Fruit fly (Drosophila melanogaster) whole organism, embryonic: ENCODE measurements around the gene Vha14-2.

Experiments
- Aef1 ChIP-seq: fragments of 200-800 bp; sonication (Bioruptor generic); IDR thresholded peaks from 3 replicates; pipeline ENCODE4 v1.3.6; 2022; ENCODE audit warnings: missing biosample characterization, missing genetic modification characterization
- Awh ChIP-seq: fragments of 200-800 bp; sonication (Bioruptor generic); IDR thresholded peaks from 2 replicates; pipeline ENCODE4, ENCODE4 v1.3.6; 2022; ENCODE audit warnings: missing biosample characterization, missing genetic modification characterization
- Bteb2 ChIP-seq: fragments of 200-800 bp; sonication (Bioruptor generic); optimal IDR thresholded peaks from 2 replicates; lab custom pipeline; 2016; ENCODE audit warnings: missing biosample characterization, missing genetic modification characterization
- C15 ChIP-seq: fragments of 200-800 bp; sonication (Bioruptor generic); IDR thresholded peaks from 3 replicates; pipeline ENCODE4 v1.3.6; 2022; ENCODE audit warnings: missing biosample characterization, missing genetic modification characterization
- CG10431 ChIP-seq: fragments of 200-800 bp; sonication (Bioruptor generic); optimal IDR thresholded peaks from 3 replicates; lab custom pipeline; 2018; ENCODE audit warnings: missing biosample characterization, mild to moderate bottlenecking, missing genetic modification characterization
- CG10462 ChIP-seq: fragments of 200-800 bp; sonication (Bioruptor generic); optimal IDR thresholded peaks from 2 replicates; lab custom pipeline; 2016; ENCODE audit warnings: missing biosample characterization, missing genetic modification characterization
- CG11723 ChIP-seq: fragments of 200-800 bp; sonication (Bioruptor generic); optimal IDR thresholded peaks from 2 replicates; lab custom pipeline; 2017; ENCODE audit warnings: missing biosample characterization, mild to moderate bottlenecking, missing genetic modification characterization
- CG1233 ChIP-seq: fragments of 200-800 bp; sonication (Bioruptor generic); optimal IDR thresholded peaks from 4 replicates; lab custom pipeline; 2018; ENCODE audit warnings: missing biosample characterization, mild to moderate bottlenecking, missing genetic modification characterization
- CG13296 ChIP-seq: fragments of 200-800 bp; sonication (Bioruptor generic); optimal IDR thresholded peaks from 3 replicates; lab custom pipeline; 2018; ENCODE audit warnings: missing biosample characterization, mild to moderate bottlenecking, missing genetic modification characterization
- CG13624 ChIP-seq: fragments of 200-800 bp; sonication (Bioruptor generic); optimal IDR thresholded peaks from 2 replicates; lab custom pipeline; 2016; ENCODE audit warnings: missing biosample characterization, missing genetic modification characterization
- CG14014 ChIP-seq: fragments of 200-800 bp; sonication (Bioruptor generic); IDR thresholded peaks from 2 replicates; pipeline ENCODE4 v1.3.6; 2022; ENCODE audit warnings: missing biosample characterization, missing genetic modification characterization
- CG14667 ChIP-seq: fragments of 200-800 bp; sonication (Bioruptor generic); IDR thresholded peaks from 2 replicates; pipeline ENCODE4 v1.3.6; 2022; ENCODE audit warnings: missing biosample characterization, missing genetic modification characterization
- CG14860 ChIP-seq: fragments of 200-800 bp; sonication (Bioruptor generic); IDR thresholded peaks from 3 replicates; pipeline ENCODE4 v1.3.6; 2022; ENCODE audit warnings: missing biosample characterization, missing genetic modification characterization; ENCODE audit not compliant: partially characterized antibody
- CG1602 ChIP-seq: fragments of 200-800 bp; sonication (Bioruptor generic); optimal IDR thresholded peaks from 3 replicates; lab custom pipeline; 2016; ENCODE audit warnings: missing biosample characterization, missing genetic modification characterization
- CG2678 ChIP-seq: fragments of 200-800 bp; sonication (Bioruptor generic); optimal IDR thresholded peaks from 3 replicates; lab custom pipeline; 2019; ENCODE audit warnings: missing biosample characterization, mild to moderate bottlenecking, missing genetic modification characterization, moderate library complexity
- CG4424 ChIP-seq: fragments of 200-800 bp; sonication (Bioruptor generic); optimal IDR thresholded peaks from 3 replicates; lab custom pipeline; 2016; ENCODE audit warnings: missing biosample characterization, missing genetic modification characterization
- CG4730 ChIP-seq: fragments of 200-800 bp; sonication (Bioruptor generic); IDR thresholded peaks from 2 replicates; pipeline ENCODE4 v1.3.6; 2022; ENCODE audit warnings: missing biosample characterization, missing genetic modification characterization
- CG4854 ChIP-seq: fragments of 200-800 bp; sonication (Bioruptor generic); optimal IDR thresholded peaks from 2 replicates; lab custom pipeline; 2016; ENCODE audit warnings: missing biosample characterization, missing genetic modification characterization, inconsistent platforms
- CG6254 ChIP-seq: fragments of 200-800 bp; sonication (Bioruptor generic); optimal IDR thresholded peaks from 3 replicates; lab custom pipeline; 2017; ENCODE audit warnings: mild to moderate bottlenecking, missing biosample characterization, missing genetic modification reagents, missing genetic modification characterization
- CG6813 ChIP-seq: fragments of 200-800 bp; sonication (Bioruptor generic); optimal IDR thresholded peaks from 2 replicates; lab custom pipeline; 2017; ENCODE audit warnings: missing biosample characterization, missing genetic modification characterization, mild to moderate bottlenecking, moderate library complexity, missing genetic modification reagents
- CG7556 ChIP-seq: fragments of 200-800 bp; sonication (Bioruptor generic); optimal IDR thresholded peaks from 2 replicates; lab custom pipeline; 2017; ENCODE audit warnings: missing biosample characterization, mild to moderate bottlenecking, missing genetic modification characterization
- CG7786 ChIP-seq: fragments of 200-800 bp; sonication (Bioruptor generic); optimal IDR thresholded peaks from 2 replicates; lab custom pipeline; 2016; ENCODE audit warnings: missing biosample characterization, missing genetic modification characterization
- CG7963 ChIP-seq: fragments of 200-800 bp; sonication (Bioruptor generic); IDR thresholded peaks from 3 replicates; pipeline ENCODE4 v1.3.6; 2022; ENCODE audit warnings: missing biosample characterization, missing genetic modification characterization; ENCODE audit not compliant: partially characterized antibody
- CG9437 ChIP-seq: fragments of 200-800 bp; sonication (Bioruptor generic); optimal IDR thresholded peaks from 2 replicates; lab custom pipeline; 2018; ENCODE audit warnings: missing biosample characterization, mild to moderate bottlenecking, missing genetic modification characterization
- CG9817 ChIP-seq: fragments of 200-800 bp; sonication (Bioruptor generic); optimal IDR thresholded peaks from 2 replicates; lab custom pipeline; 2018; ENCODE audit warnings: missing biosample characterization, mild to moderate bottlenecking, missing genetic modification characterization, moderate library complexity
- CoRest ChIP-seq: fragments of 200-800 bp; sonication (Bioruptor generic); optimal IDR thresholded peaks from 3 replicates; lab custom pipeline; 2018; ENCODE audit warnings: missing biosample characterization, mild to moderate bottlenecking, missing genetic modification characterization, moderate library complexity
- D19A ChIP-seq: fragments of 200-800 bp; optimal IDR thresholded peaks from 3 replicates; lab custom pipeline; 2019; ENCODE audit warnings: missing biosample characterization, mild to moderate bottlenecking, missing genetic modification characterization, moderate library complexity
- Elba2 ChIP-seq: fragments of 200-800 bp; sonication (Bioruptor generic); optimal IDR thresholded peaks from 3 replicates; lab custom pipeline; 2016; ENCODE audit warnings: missing biosample characterization, missing genetic modification characterization
- Ets65A ChIP-seq: fragments of 200-800 bp; sonication (Bioruptor generic); peaks from one replicate; lab custom pipeline; 2016; ENCODE audit warnings: missing biosample characterization, missing genetic modification characterization
- Gsc ChIP-seq: fragments of 200-800 bp; sonication (Bioruptor generic); IDR thresholded peaks from 2 replicates; pipeline ENCODE4 v1.3.6; 2022; ENCODE audit warnings: missing biosample characterization, missing genetic modification characterization
- HHEX ChIP-seq: fragments of 200-800 bp; sonication (Bioruptor generic); optimal IDR thresholded peaks from 3 replicates; lab custom pipeline; 2017; ENCODE audit warnings: missing biosample characterization, mild to moderate bottlenecking, missing genetic modification characterization, missing genetic modification reagents
- HLH54F ChIP-seq: fragments of 200-800 bp; sonication (Bioruptor generic); optimal IDR thresholded peaks from 3 replicates; lab custom pipeline; 2016; ENCODE audit warnings: missing biosample characterization, missing genetic modification characterization
- Hand ChIP-seq: fragments of 200-800 bp; sonication (Bioruptor generic); optimal IDR thresholded peaks from 2 replicates; lab custom pipeline; 2017; ENCODE audit warnings: mild to moderate bottlenecking, missing biosample characterization, missing genetic modification reagents, missing genetic modification characterization
- Opbp ChIP-seq: fragments of 200-800 bp; sonication (Bioruptor generic); IDR thresholded peaks from 3 replicates; pipeline ENCODE4 v1.3.6; 2022; ENCODE audit warnings: missing biosample characterization, missing genetic modification characterization; ENCODE audit not compliant: partially characterized antibody
- Rx ChIP-seq: fragments of 200-800 bp; sonication (Bioruptor generic); IDR thresholded peaks from 2 replicates; pipeline ENCODE4 v1.3.6; 2022; ENCODE audit warnings: missing biosample characterization, missing genetic modification characterization
- Sry-δ ChIP-seq: fragments of 200-800 bp; sonication (Bioruptor generic); optimal IDR thresholded peaks from 2 replicates; lab custom pipeline; 2016; ENCODE audit warnings: missing biosample characterization, missing genetic modification characterization
- Stat92E ChIP-seq, 3 experiments: fragments of >200 bp in 2 of 3; fragments of 200-800 bp in 1 of 3; sonication (Bioruptor generic) in 1 of 3; optimal IDR thresholded peaks; 2 replicates each; lab custom pipeline; 2017 to 2019; ENCODE audit warnings: missing biosample characterization in 3 of 3, missing genetic modification characterization in 3 of 3, mild to moderate bottlenecking in 1 of 3, moderate library complexity in 1 of 3
- abd-A ChIP-seq: fragments of 200-800 bp; sonication (Bioruptor generic); optimal IDR thresholded peaks from 3 replicates; lab custom pipeline; 2019; ENCODE audit warnings: missing biosample characterization, mild to moderate bottlenecking, missing genetic modification characterization, moderate library complexity
- cad ChIP-seq: fragments of >200 bp; optimal IDR thresholded peaks from 2 replicates; lab custom pipeline; 2017; ENCODE audit warnings: missing biosample characterization, missing genetic modification characterization
- chm ChIP-seq: fragments of 200-800 bp; sonication (Bioruptor generic); IDR thresholded peaks from 2 replicates; pipeline ENCODE4 v1.3.6; 2022; ENCODE audit warnings: missing biosample characterization, missing genetic modification characterization
- chn ChIP-seq: fragments of 200-800 bp; sonication (Bioruptor generic); optimal IDR thresholded peaks from 2 replicates; lab custom pipeline; 2016; ENCODE audit warnings: missing biosample characterization, missing genetic modification characterization
- dpn ChIP-seq, 2 experiments: fragments of 200-800 bp; sonication (Bioruptor generic); optimal IDR thresholded peaks; 3 replicates each; lab custom pipeline; 2016; ENCODE audit warnings: missing biosample characterization in 2 of 2, missing genetic modification characterization in 2 of 2
- dysf ChIP-seq: fragments of 200-800 bp; sonication (Bioruptor generic); IDR thresholded peaks from 3 replicates; pipeline ENCODE4 v1.3.6; 2022; ENCODE audit warnings: missing biosample characterization, missing genetic modification characterization
- gce ChIP-seq: fragments of 200-800 bp; sonication (Bioruptor generic); IDR thresholded peaks from 3 replicates; pipeline ENCODE4 v1.3.6; 2022; ENCODE audit warnings: missing biosample characterization, missing genetic modification characterization
- gfzf ChIP-seq: fragments of 200-800 bp; sonication (Bioruptor generic); optimal IDR thresholded peaks from 2 replicates; lab custom pipeline; 2016; ENCODE audit warnings: missing biosample characterization, mild to moderate bottlenecking, missing genetic modification characterization, moderate library complexity
- hbn ChIP-seq: fragments of 200-800 bp; sonication (Bioruptor generic); IDR thresholded peaks from 2 replicates; pipeline ENCODE4 v1.3.6; 2022; ENCODE audit warnings: missing biosample characterization, missing genetic modification characterization; ENCODE audit not compliant: partially characterized antibody
- pzg ChIP-seq: fragments of 200-800 bp; sonication (Bioruptor generic); optimal IDR thresholded peaks from 3 replicates; lab custom pipeline; 2018; ENCODE audit warnings: missing biosample characterization, mild to moderate bottlenecking, missing genetic modification characterization, moderate library complexity
- repo ChIP-seq: fragments of 200-800 bp; sonication (Bioruptor generic); optimal IDR thresholded peaks from 2 replicates; lab custom pipeline; 2016; ENCODE audit warnings: missing biosample characterization, missing genetic modification characterization
- tx ChIP-seq: fragments of 200-800 bp; sonication (Bioruptor generic); optimal IDR thresholded peaks from 2 replicates; lab custom pipeline; 2016; ENCODE audit warnings: missing biosample characterization, missing genetic modification characterization

Vha14-2 gene

DNA sequence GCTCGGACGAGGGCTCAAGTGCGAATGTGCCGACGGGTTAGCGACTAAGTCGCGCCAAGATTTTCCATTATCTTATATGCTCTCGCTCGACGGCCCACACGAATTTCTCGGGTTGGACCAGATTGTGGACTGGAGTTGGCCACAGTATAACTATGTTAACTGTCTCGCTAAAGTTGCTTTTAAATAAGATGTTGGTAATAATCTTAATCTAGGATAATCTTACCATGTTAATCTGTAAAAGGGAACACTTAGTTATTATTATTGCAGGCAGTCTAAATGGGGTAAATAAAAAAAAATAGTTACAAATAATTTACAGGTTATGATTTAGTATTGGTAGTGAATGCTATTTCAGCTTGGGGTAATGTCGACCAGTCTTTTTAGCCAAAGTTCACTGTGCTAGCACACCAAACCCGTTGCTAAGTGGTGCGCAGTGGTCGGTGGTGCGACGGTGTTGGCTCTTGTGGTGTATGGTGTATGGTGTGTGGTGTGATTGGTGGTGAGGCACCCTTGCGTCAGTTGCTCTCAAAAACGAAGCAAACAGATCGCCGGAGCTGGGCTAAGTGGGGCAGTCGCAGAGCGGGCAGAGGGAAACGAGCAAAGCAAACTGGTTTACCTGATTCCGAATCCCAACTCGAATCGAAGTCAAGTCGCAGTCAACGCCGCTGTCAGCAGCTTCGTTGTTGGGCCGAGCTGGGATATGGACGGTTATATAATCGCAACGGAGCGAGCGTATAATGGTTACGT is 10.0 kb upstream of the Vha14-2 start, which contains the start of gene Obp83g (continued):
- TF ChIP-seq HLH54F: peak; percentile 36
- TF ChIP-seq CG2678: peak; percentile 76
- TF ChIP-seq CG1602 (GFP tag; lab: Kevin White, UChicago): no peak
- TF ChIP-seq repo (GFP tag; lab: Kevin White, UChicago): no peak
- TF ChIP-seq Stat92E (GFP tag; optimal IDR thresholded peaks at IDR 0.05; lab: Kevin White, UChicago): no peak
- no peak for TF ChIP-seq Hand (GFP tag; lab: Kevin White, UChicago)
- peak; percentile 73 for TF ChIP-seq dysf
- TF ChIP-seq CG13624: no peak
- 0 out of 2 replicates have a peak, but pooled peaks have one; percentile 16 for TF ChIP-seq Rx (GFP tag; lab: Robert Waterston, UW)
- peak; percentile 57 for TF ChIP-seq CG9817 (tag; lab: Kevin White, UChicago)
- no peak for TF ChIP-seq pzg
- no peak for TF ChIP-seq abd-A (tag; lab: Kevin White, UChicago)
- TF ChIP-seq CG14014 (GFP tag; lab: Robert Waterston, UW): no peak
- TF ChIP-seq dpn (GFP tag; optimal IDR thresholded peaks at IDR 0.05; lab: Kevin White, UChicago): peak in 1 of 2 experiments; percentile 46
- TF ChIP-seq CG14860: no peak
- TF ChIP-seq D19A (tag; lab: Kevin White, UChicago): peak; percentile 12
- peak; percentile 64 for TF ChIP-seq CoRest (tag; lab: Kevin White, UChicago)
- no peak for TF ChIP-seq Gsc (GFP tag; lab: Robert Waterston, UW)
- peak; percentile 35 for TF ChIP-seq CG7556 (GFP tag; lab: Kevin White, UChicago)
- no peak for TF ChIP-seq Opbp (GFP tag; lab: Robert Waterston, UW)
- TF ChIP-seq CG14667: peak; percentile 34; the same call in 1 of the 2 replicates
- 0 out of 3 replicates have a peak, but pooled peaks have one; percentile 12 for TF ChIP-seq gce (GFP tag; lab: Robert Waterston, UW)
- TF ChIP-seq CG13296 (GFP tag; lab: Kevin White, UChicago): peak; percentile 55
- TF ChIP-seq CG6813 (GFP tag; lab: Kevin White, UChicago): no peak
- no peak for TF ChIP-seq Sry-δ
- no peak for TF ChIP-seq gfzf (GFP tag; lab: Kevin White, UChicago)
- no peak for TF ChIP-seq CG10431
- TF ChIP-seq C15 (GFP tag; lab: Robert Waterston, UW): no peak
- no peak for TF ChIP-seq Bteb2 (GFP tag; lab: Kevin White, UChicago)
- no peak for TF ChIP-seq CG4854
- peak; percentile 19 for TF ChIP-seq CG1233 (GFP tag; lab: Kevin White, UChicago)
- TF ChIP-seq tx (GFP tag; lab: Kevin White, UChicago): no peak
- peak; percentile 40; the same call in 1 of the 2 replicates for TF ChIP-seq CG4730
- no peak for TF ChIP-seq CG4424 (GFP tag; lab: Kevin White, UChicago)
- no peak for TF ChIP-seq CG7786 (GFP tag; lab: Kevin White, UChicago)
- TF ChIP-seq CG9437: no peak
- peak; percentile 11 for TF ChIP-seq Ets65A (GFP tag; lab: Kevin White, UChicago)
- TF ChIP-seq cad (GFP tag; lab: Kevin White, UChicago): no peak
- no peak for TF ChIP-seq CG7963
- no peak for TF ChIP-seq Aef1
- TF ChIP-seq hbn: no peak
- no peak for TF ChIP-seq chm (GFP tag; lab: Robert Waterston, UW)
- no peak for TF ChIP-seq CG10462 (GFP tag; lab: Kevin White, UChicago)
- no peak for TF ChIP-seq CG11723
- TF ChIP-seq Awh (GFP tag; lab: Robert Waterston, UW): no peak
- peak; percentile 42 for TF ChIP-seq HHEX (GFP tag; lab: Kevin White, UChicago)
- no peak for TF ChIP-seq Elba2 (GFP tag; lab: Kevin White, UChicago)
- TF ChIP-seq CG6254 (GFP tag; lab: Kevin White, UChicago): no peak
- no peak for TF ChIP-seq chn (GFP tag; lab: Kevin White, UChicago)
